Worm (Caenorhabditis elegans): ENCODE results near the gene F56D2.2.

The F56D2.2 gene

ce11 chrIII:5557246-5557819 is 29.7 kb upstream of the F56D2.2 start, which contains the start of gene rpc-2 (continued):
- 0 out of 2 replicates have a peak, but pooled peaks have one; percentile 51 for TF ChIP-seq dmd-8 (GFP tag; IDR thresholded peaks at IDR 0.05)
- peak; percentile 44; the same call in 1 of the 2 replicates for TF ChIP-seq php-3 (GFP tag; IDR thresholded peaks at IDR 0.05)
- TF ChIP-seq fos-1 (tag; optimal IDR thresholded peaks at IDR 0.05), result no peak
- TF ChIP-seq lir-3 (tag; optimal IDR thresholded peaks at IDR 0.05), result no peak
- no peak for TF ChIP-seq zfp-2 (tag; optimal IDR thresholded peaks at IDR 0.05)
- no peak for TF ChIP-seq ceh-28 (tag; optimal IDR thresholded peaks at IDR 0.05)
- no peak for TF ChIP-seq lin-29 (GFP tag; IDR thresholded peaks at IDR 0.05)
- TF ChIP-seq Y48G9A.11 (GFP tag; IDR thresholded peaks at IDR 0.05), result peak; percentile 19; the same call in 1 of the 2 replicates
- no peak for TF ChIP-seq lin-39 (tag; optimal IDR thresholded peaks at IDR 0.05)
- TF ChIP-seq F49E8.2 (tag; optimal IDR thresholded peaks at IDR 0.05; ENCODE audit: borderline replicate concordance), result no peak
- no peak for TF ChIP-seq sdz-12 (GFP tag; optimal IDR thresholded peaks at IDR 0.05)
- no peak for TF ChIP-seq duxl-1 (tag; optimal IDR thresholded peaks at IDR 0.05; ENCODE audit: poor library complexity)
- no peak for TF ChIP-seq nhr-76 (tag; optimal IDR thresholded peaks at IDR 0.05)
- TF ChIP-seq ama-1 (optimal IDR thresholded peaks at IDR 0.05), result peak; percentile 33
- TF ChIP-seq zip-2 (tag; optimal IDR thresholded peaks at IDR 0.05), result no peak
- no peak for TF ChIP-seq F44E2.7 (GFP tag; IDR thresholded peaks at IDR 0.05)
- no peak for TF ChIP-seq mxl-2 (GFP tag; conservative IDR thresholded peaks at IDR 0.05)
- no peak for TF ChIP-seq set-16 (GFP tag; IDR thresholded peaks at IDR 0.05)
- TF ChIP-seq egl-43 (GFP tag; IDR thresholded peaks at IDR 0.05), result peak; percentile 54; the same call in 1 of the 2 replicates
- no peak for TF ChIP-seq skn-1 (tag; optimal IDR thresholded peaks at IDR 0.05)
- TF ChIP-seq hmg-1.1 (GFP tag; IDR thresholded peaks at IDR 0.05), result no peak
- TF ChIP-seq mes-2 (tag; optimal IDR thresholded peaks at IDR 0.05; ENCODE audit: poor library complexity, severe bottlenecking), result no peak
- no peak for TF ChIP-seq D1046.2 (GFP tag; IDR thresholded peaks at IDR 0.05)
- TF ChIP-seq saeg-2 (GFP tag; IDR thresholded peaks at IDR 0.05), result no peak
- TF ChIP-seq gei-8 (GFP tag; optimal IDR thresholded peaks at IDR 0.05), result no peak
- TF ChIP-seq tra-1 (GFP tag; IDR thresholded peaks at IDR 0.05), result peak; percentile 23; the same call in 1 of the 2 replicates
- TF ChIP-seq spr-3 (GFP tag; optimal IDR thresholded peaks at IDR 0.05), result no peak
- TF ChIP-seq T26A8.4 (GFP tag; IDR thresholded peaks at IDR 0.05), result peak; percentile 52; the same call in 1 of the 2 replicates
- peak; percentile 50 for TF ChIP-seq lin-38 (GFP tag; IDR thresholded peaks at IDR 0.05)
- no peak for TF ChIP-seq lsy-2 (tag; optimal IDR thresholded peaks at IDR 0.05)
- TF ChIP-seq Y105C5A.15 (GFP tag; IDR thresholded peaks at IDR 0.05), result no peak
- no peak for TF ChIP-seq lin-13 (GFP tag; optimal IDR thresholded peaks at IDR 0.05)
- TF ChIP-seq spr-1 (tag; optimal IDR thresholded peaks at IDR 0.05), result peak; percentile 24
- TF ChIP-seq ceh-62 (tag; optimal IDR thresholded peaks at IDR 0.05), result no peak
- TF ChIP-seq nhr-237 (tag; optimal IDR thresholded peaks at IDR 0.05), result no peak
- peak; percentile 18; the same call in 1 of the 2 replicates for TF ChIP-seq lim-7 (GFP tag; IDR thresholded peaks at IDR 0.05)
- TF ChIP-seq ztf-11 (tag; optimal IDR thresholded peaks at IDR 0.05), result no peak
- peak; percentile 9 for TF ChIP-seq nhr-102 (tag; optimal IDR thresholded peaks at IDR 0.05)
- no peak for TF ChIP-seq nhr-6 (tag; optimal IDR thresholded peaks at IDR 0.05)
- no peak for TF ChIP-seq snpc-4 (tag; optimal IDR thresholded peaks at IDR 0.05)
- no peak for TF ChIP-seq nhr-48 (tag; optimal IDR thresholded peaks at IDR 0.05)
- TF ChIP-seq cey-2 (tag; optimal IDR thresholded peaks at IDR 0.05; ENCODE audit: borderline replicate concordance, insufficient read depth), result no peak
- TF ChIP-seq zag-1 (tag; optimal IDR thresholded peaks at IDR 0.05), result no peak
- no peak for TF ChIP-seq unc-62 (GFP tag; optimal IDR thresholded peaks at IDR 0.05 in 1 of 2)
- TF ChIP-seq unc-62 (tag; optimal IDR thresholded peaks at IDR 0.05), result no peak
- TF ChIP-seq daf-16 (GFP tag; optimal IDR thresholded peaks at IDR 0.05), result no peak
- TF ChIP-seq daf-16 (tag; optimal IDR thresholded peaks at IDR 0.05), result no peak
- no peak for TF ChIP-seq dmd-9 (GFP tag; IDR thresholded peaks at IDR 0.05)
- no peak for TF ChIP-seq egl-27 (tag; optimal IDR thresholded peaks at IDR 0.05)
- TF ChIP-seq ceh-82 (tag; optimal IDR thresholded peaks at IDR 0.05), result no peak
- TF ChIP-seq fkh-10 (GFP tag; optimal IDR thresholded peaks at IDR 0.05), result no peak
- no peak for TF ChIP-seq nhr-25 (tag; optimal IDR thresholded peaks at IDR 0.05; ENCODE audit: borderline replicate concordance, insufficient read depth)

Measured in whole organism, L4 larva.